Worm (Caenorhabditis elegans) whole organism, early embryonic: ENCODE results near the gene Y48E1C.4.

ENCODE experiments used
- B0310.2 ChIP-seq: sonication (generic microtip); optimal IDR thresholded peaks from 2 replicates; lab custom pipeline; 2016; ENCODE audit warnings: mild to moderate bottlenecking, missing genetic modification characterization, missing compliant biosample characterization
- F13C5.2 ChIP-seq: sonication (generic microtip); optimal IDR thresholded peaks from 2 replicates; lab custom pipeline; 2017; ENCODE audit warnings: mild to moderate bottlenecking, missing genetic modification characterization, inconsistent platforms, missing compliant biosample characterization
- aly-1 ChIP-seq: sonication (generic microtip); optimal IDR thresholded peaks from 2 replicates; lab custom pipeline; 2016; ENCODE audit warnings: missing genetic modification characterization, missing compliant biosample characterization
- ama-1 ChIP-seq: fragments of 150-350 bp; optimal IDR thresholded peaks from 2 replicates; lab custom pipeline; 2014
- ceh-13 ChIP-seq: fragments of 200-800 bp; sonication (Bioruptor generic); optimal IDR thresholded peaks from 2 replicates; lab custom pipeline; 2018; ENCODE audit warnings: mild to moderate bottlenecking, missing genetic modification characterization, missing compliant biosample characterization
- ceh-36 ChIP-seq: sonication (generic microtip); optimal IDR thresholded peaks from 2 replicates; lab custom pipeline; 2016; ENCODE audit warnings: missing genetic modification characterization, inconsistent platforms, missing compliant biosample characterization
- ets-7 ChIP-seq: sonication (generic microtip); optimal IDR thresholded peaks from 2 replicates; lab custom pipeline; 2016; ENCODE audit warnings: missing genotype, missing genetic modification characterization, missing compliant biosample characterization
- flt-1 ChIP-seq: fragments of 200-800 bp; sonication (Bioruptor generic); IDR thresholded peaks from 2 replicates; pipeline ENCODE4 v1.3.6; 2022; ENCODE audit warnings: missing genetic modification characterization, missing compliant biosample characterization
- hmbx-1 ChIP-seq: sonication (generic microtip); optimal IDR thresholded peaks from 2 replicates; lab custom pipeline; 2016; ENCODE audit warnings: mild to moderate bottlenecking, missing genetic modification characterization, missing compliant biosample characterization
- hmg-4 ChIP-seq: fragments of 200-800 bp; sonication (Bioruptor generic); optimal IDR thresholded peaks from 2 replicates; lab custom pipeline; 2018; ENCODE audit warnings: mild to moderate bottlenecking, missing genetic modification characterization, missing compliant biosample characterization
- pes-1 ChIP-seq: fragments of 200-800 bp; sonication (Bioruptor generic); IDR thresholded peaks from 2 replicates; pipeline ENCODE4 v1.3.6; 2022; ENCODE audit warnings: missing genetic modification reagents, missing genetic modification characterization, missing compliant biosample characterization
- tbx-11 ChIP-seq: fragments of 200-800 bp; sonication (Bioruptor generic); IDR thresholded peaks from 2 replicates; pipeline ENCODE4 v1.3.6; 2022; ENCODE audit warnings: missing genetic modification characterization, missing compliant biosample characterization
- tbx-37 ChIP-seq: fragments of 200-800 bp; sonication (Bioruptor generic); conservative IDR thresholded peaks from 2 replicates; pipeline ENCODE4 v1.3.6; 2022; ENCODE audit warnings: missing genetic modification reagents, missing genetic modification characterization, missing compliant biosample characterization
- tra-4 ChIP-seq: sonication (generic microtip); optimal IDR thresholded peaks from 2 replicates; lab custom pipeline; 2017; ENCODE audit warnings: missing genetic modification characterization, missing compliant biosample characterization

ce11 chrII:13389461-13389860 is 47.2 kb downstream of the Y48E1C.4 start, which contains the start of gene Y48C3A.14:
- TF ChIP-seq hmg-4 (GFP tag; lab: Kevin White, UChicago): no peak
- TF ChIP-seq ama-1 (lab: Kevin White, UChicago): no peak
- no peak for TF ChIP-seq tbx-11 (GFP tag; lab: Robert Waterston, UW)
- TF ChIP-seq aly-1: no peak
- TF ChIP-seq B0310.2 (tag; lab: Kevin White, UChicago): no peak
- no peak for TF ChIP-seq ets-7 (tag; lab: Kevin White, UChicago)
- TF ChIP-seq F13C5.2: no peak
- TF ChIP-seq ceh-13: no peak
- no peak for TF ChIP-seq tra-4 (tag; lab: Kevin White, UChicago)
- TF ChIP-seq tbx-37 (GFP tag; lab: Robert Waterston, UW): no peak
- TF ChIP-seq hmbx-1 (tag; lab: Kevin White, UChicago): no peak
- TF ChIP-seq ceh-36 (tag; lab: Kevin White, UChicago): no peak
- TF ChIP-seq pes-1: no peak
- no peak for TF ChIP-seq flt-1 (GFP tag; lab: Robert Waterston, UW)
